Fruit fly (Drosophila melanogaster): ENCODE measurements around the gene Vps45.
A peak's percentile ranks its signal among the peaks of the same experiment; 100 is the strongest.

Vps45 gene

dm6 chr3R:9533181-9534124 lies 30.3 kb upstream of the Vps45 start (continued):
- TF ChIP-seq cas (GFP tag; IDR thresholded peaks at IDR 0.05) (peak; percentile 61), ro (GFP tag; IDR thresholded peaks at IDR 0.05) (peak; percentile 82; the same call in 1 of the 2 replicates), NC2β (GFP tag; optimal IDR thresholded peaks at IDR 0.05) (peak; percentile 83), Dll (GFP tag; IDR thresholded peaks at IDR 0.05; ENCODE audit: partially characterized antibody) (no peak; the same call in 3 of the 4 replicates), Ada2b (GFP tag; IDR thresholded peaks at IDR 0.05) (peak; percentile 83), CG18764 (GFP tag; optimal IDR thresholded peaks at IDR 0.05) (peak; percentile 93), CG8388 (GFP tag; optimal IDR thresholded peaks at IDR 0.05) (peak; percentile 93), aop (GFP tag; IDR thresholded peaks at IDR 0.05) (0 out of 2 replicates have a peak, but pooled peaks have one; percentile 35), CG8924 (tag; optimal IDR thresholded peaks at IDR 0.05) (peak; percentile 98), CG2116 (GFP tag; optimal IDR thresholded peaks at IDR 0.05) (peak; percentile 79), Med (GFP tag) (peak; percentile 97), Hr3 (GFP tag; optimal IDR thresholded peaks at IDR 0.05) (peak; percentile 95), Taf1 (GFP tag; IDR thresholded peaks at IDR 0.05) (peak; percentile 85), CG10321 (GFP tag; IDR thresholded peaks at IDR 0.05) (peak; percentile 43; the same call in 1 of the 2 replicates), HmgD (GFP tag; optimal IDR thresholded peaks at IDR 0.05) (peak; percentile 57), unc-4 (GFP tag; IDR thresholded peaks at IDR 0.05; ENCODE audit: partially characterized antibody) (0 out of 2 replicates have a peak, but pooled peaks have one; percentile 25), gro (GFP tag; optimal IDR thresholded peaks at IDR 0.05) (peak; percentile 92), CG6791 (GFP tag; IDR thresholded peaks at IDR 0.05; ENCODE audit: partially characterized antibody) (no peak), GATAe (GFP tag; conservative IDR thresholded peaks at IDR 0.05) (0 out of 2 replicates have a peak, but pooled peaks have one; percentile 15), Fer3 (tag; optimal IDR thresholded peaks at IDR 0.05) (peak; percentile 89), z (GFP tag; IDR thresholded peaks at IDR 0.05) (0 out of 3 replicates have a peak, but pooled peaks have one; percentile 5), Dad (GFP tag; optimal IDR thresholded peaks at IDR 0.05) (peak; percentile 92), Adf1 (GFP tag; IDR thresholded peaks at IDR 0.05) (peak; percentile 28; the same call in 1 of the 2 replicates), kay (GFP tag; optimal IDR thresholded peaks at IDR 0.05) (peak; percentile 96), CG6854 (GFP tag; optimal IDR thresholded peaks at IDR 0.05) (peak; percentile 97), Hey (tag; optimal IDR thresholded peaks at IDR 0.05) (peak; percentile 65), CG8765 (GFP tag; IDR thresholded peaks at IDR 0.05) (peak; percentile 39; the same call in 1 of the 2 replicates), CG12236 (GFP tag; optimal IDR thresholded peaks at IDR 0.05) (peak; percentile 69), CG10147 (GFP tag; optimal IDR thresholded peaks at IDR 0.05) (peak; percentile 97), nerfin-1 (tag; optimal IDR thresholded peaks at IDR 0.05) (peak; percentile 94), seq (GFP tag; IDR thresholded peaks at IDR 0.05) (peak; percentile 91), gsb (GFP tag; IDR thresholded peaks at IDR 0.05) (peak; percentile 90), CG4424 (GFP tag; optimal IDR thresholded peaks at IDR 0.05) (peak; percentile 98), CG10274 (GFP tag; optimal IDR thresholded peaks at IDR 0.05) (peak; percentile 94), gsb-n (tag; optimal IDR thresholded peaks at IDR 0.05) (peak; percentile 91), luna (GFP tag; optimal IDR thresholded peaks at IDR 0.05) (peak; percentile 44), Doc2 (GFP tag; IDR thresholded peaks at IDR 0.05) (peak; percentile 72), fd102C (GFP tag; optimal IDR thresholded peaks at IDR 0.05) (peak; percentile 20), hb (GFP tag; IDR thresholded peaks at IDR 0.05; ENCODE audit: partially characterized antibody) (no peak), CG3281 (GFP tag; optimal IDR thresholded peaks at IDR 0.05) (peak; percentile 98), CG17829 (tag; optimal IDR thresholded peaks at IDR 0.05) (peak; percentile 96), zen2 (GFP tag; IDR thresholded peaks at IDR 0.05; ENCODE audit: partially characterized antibody) (no peak; the same call in 2 of the 3 replicates), NK7.1 (GFP tag; optimal IDR thresholded peaks at IDR 0.05) (peak; percentile 87), CG10565 (GFP tag; optimal IDR thresholded peaks at IDR 0.05) (peak; percentile 63), wek (GFP tag; optimal IDR thresholded peaks at IDR 0.05) (peak; percentile 62), CG3407 (GFP tag; optimal IDR thresholded peaks at IDR 0.05) (peak; percentile 89), CG12659 (GFP tag; optimal IDR thresholded peaks at IDR 0.05) (peak; percentile 99)

Data from whole organism, embryonic.